Worm (Caenorhabditis elegans) whole organism, mixed stage, embryonic: Measurements from ENCODE around the gene rab-14.

Experiments
- M03D4.4 ChIP-seq: sonication (generic microtip); optimal IDR thresholded peaks from 2 replicates; lab custom pipeline; 2017; ENCODE audit warnings: mild to moderate bottlenecking, missing genetic modification characterization, missing compliant biosample characterization
- bed-3 ChIP-seq: fragments of 200-800 bp; sonication (Bioruptor generic); optimal IDR thresholded peaks from 3 replicates; lab custom pipeline; 2018; ENCODE audit warnings: mild to moderate bottlenecking, missing genetic modification characterization, moderate library complexity, missing compliant biosample characterization
- blmp-1 ChIP-seq: fragments of 150-350 bp; optimal IDR thresholded peaks from 2 replicates; lab custom pipeline; 2014; ENCODE audit warnings: missing biosample characterization, missing genetic modification characterization
- ceh-39 ChIP-seq: fragments of 150-350 bp; optimal IDR thresholded peaks from 2 replicates; lab custom pipeline; 2014; ENCODE audit warnings: missing biosample characterization, missing genetic modification characterization
- ceh-83 ChIP-seq: fragments of 200-800 bp; sonication (Bioruptor generic); optimal IDR thresholded peaks from 2 replicates; lab custom pipeline; 2018; ENCODE audit warnings: mild to moderate bottlenecking, missing genetic modification characterization, missing compliant biosample characterization
- ces-1 ChIP-seq: fragments of 150-350 bp; optimal IDR thresholded peaks from 2 replicates; lab custom pipeline; 2014; ENCODE audit warnings: missing biosample characterization, missing genetic modification reagents, missing genetic modification characterization
- drap-1 ChIP-seq: fragments of 200-800 bp; sonication (Bioruptor generic); optimal IDR thresholded peaks from 3 replicates; lab custom pipeline; 2018; ENCODE audit warnings: mild to moderate bottlenecking, missing genetic modification characterization, missing compliant biosample characterization
- elt-1 ChIP-seq: sonication (generic microtip); optimal IDR thresholded peaks from 2 replicates; lab custom pipeline; 2017; ENCODE audit warnings: missing genetic modification characterization, mild to moderate bottlenecking, missing compliant biosample characterization, antibody characterized with exemption, moderate library complexity, borderline replicate concordance; ENCODE audit not compliant: insufficient read depth
- elt-3 ChIP-seq: fragments of 150-350 bp; optimal IDR thresholded peaks from 2 replicates; lab custom pipeline; 2014; ENCODE audit warnings: missing biosample characterization, missing genetic modification characterization
- flh-1 ChIP-seq: fragments of 200-800 bp; sonication (Bioruptor generic); optimal IDR thresholded peaks from 2 replicates; lab custom pipeline; 2018; ENCODE audit warnings: mild to moderate bottlenecking, missing genetic modification characterization, moderate library complexity, missing compliant biosample characterization
- ham-2 ChIP-seq: fragments of 200-800 bp; sonication (Bioruptor generic); optimal IDR thresholded peaks from 2 replicates; lab custom pipeline; 2018; ENCODE audit warnings: mild to moderate bottlenecking, missing genetic modification characterization, missing compliant biosample characterization
- lin-13 ChIP-seq: fragments of 150-350 bp; optimal IDR thresholded peaks from 2 replicates; lab custom pipeline; 2014; ENCODE audit warnings: missing biosample characterization, missing genetic modification characterization
- lin-32 ChIP-seq: fragments of 200-800 bp; sonication (Bioruptor generic); optimal IDR thresholded peaks from 2 replicates; lab custom pipeline; 2018; ENCODE audit warnings: mild to moderate bottlenecking, missing genetic modification characterization, missing compliant biosample characterization
- lsy-2 ChIP-seq: fragments of 150-350 bp; optimal IDR thresholded peaks from 2 replicates; lab custom pipeline; 2014; ENCODE audit warnings: missing biosample characterization, missing genetic modification characterization
- mab-5 ChIP-seq: fragments of 150-350 bp; optimal IDR thresholded peaks from 2 replicates; lab custom pipeline; 2014; ENCODE audit warnings: missing biosample characterization, missing genetic modification characterization
- mep-1 ChIP-seq: fragments of 150-350 bp; optimal IDR thresholded peaks from 2 replicates; lab custom pipeline; 2017; ENCODE audit warnings: missing biosample characterization, missing genetic modification reagents, missing genetic modification characterization, inconsistent platforms
- mls-2 ChIP-seq: sonication (generic microtip); optimal IDR thresholded peaks from 2 replicates; lab custom pipeline; 2016; ENCODE audit warnings: mild to moderate bottlenecking, missing genetic modification characterization, moderate library complexity, missing compliant biosample characterization
- nhr-12 ChIP-seq: fragments of 150-350 bp; optimal IDR thresholded peaks from 2 replicates; lab custom pipeline; 2014; ENCODE audit warnings: missing biosample characterization, missing genetic modification characterization
- nhr-2 ChIP-seq: fragments of 150-350 bp; optimal IDR thresholded peaks from 2 replicates; lab custom pipeline; 2014; ENCODE audit warnings: missing biosample characterization, missing genetic modification characterization
- nhr-237 ChIP-seq: fragments of 150-350 bp; optimal IDR thresholded peaks from 2 replicates; lab custom pipeline; 2014; ENCODE audit warnings: missing biosample characterization, missing genetic modification characterization
- nhr-28 ChIP-seq: fragments of 150-350 bp; optimal IDR thresholded peaks from 2 replicates; lab custom pipeline; 2014; ENCODE audit warnings: missing biosample characterization, missing genetic modification characterization
- nhr-76 ChIP-seq: sonication (generic microtip); optimal IDR thresholded peaks from 2 replicates; lab custom pipeline; 2017; ENCODE audit warnings: missing biosample characterization, missing genetic modification characterization
- pha-4 ChIP-seq: fragments of 150-350 bp; optimal IDR thresholded peaks from 2 replicates; lab custom pipeline; 2018; ENCODE audit warnings: missing biosample characterization, missing genetic modification reagents, missing genetic modification characterization
- sem-2 ChIP-seq: fragments of 200-800 bp; sonication (Bioruptor generic); optimal IDR thresholded peaks from 2 replicates; lab custom pipeline; 2018; ENCODE audit warnings: mild to moderate bottlenecking, missing genetic modification characterization, missing compliant biosample characterization
- sptf-1 ChIP-seq: sonication (generic microtip); optimal IDR thresholded peaks from 2 replicates; lab custom pipeline; 2017; ENCODE audit warnings: mild to moderate bottlenecking, missing genetic modification characterization, moderate library complexity, missing compliant biosample characterization
- unc-39 ChIP-seq: fragments of 150-350 bp; optimal IDR thresholded peaks from 2 replicates; lab custom pipeline; 2014; ENCODE audit warnings: missing biosample characterization, missing genetic modification characterization
- zip-8 ChIP-seq: fragments of 150-350 bp; optimal IDR thresholded peaks from 2 replicates; lab custom pipeline; 2014; ENCODE audit warnings: missing biosample characterization, missing genetic modification characterization
- ztf-11 ChIP-seq: fragments of 150-350 bp; optimal IDR thresholded peaks from 2 replicates; lab custom pipeline; 2014; ENCODE audit warnings: missing biosample characterization, missing genetic modification characterization

rab-14 gene

DNA sequence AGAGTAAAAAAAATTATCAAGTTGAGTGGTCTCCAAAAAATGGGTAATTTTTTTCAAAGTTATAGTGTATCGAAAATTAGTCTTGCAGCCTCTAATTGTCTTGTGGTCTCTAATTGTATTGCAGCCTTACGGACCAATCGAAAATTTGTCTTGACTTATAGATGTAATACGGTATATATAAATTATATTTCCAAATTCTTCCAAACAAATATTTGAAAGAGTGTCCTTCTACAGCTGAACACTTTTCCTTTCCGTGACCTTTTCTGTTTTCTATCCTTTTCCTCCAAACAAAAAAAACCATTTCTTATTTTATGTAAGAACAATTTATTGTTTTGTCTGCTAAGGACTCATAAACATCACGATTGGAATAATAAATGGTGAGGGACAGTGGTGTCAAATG lies 34.2 kb upstream of the rab-14 start, which contains the start of gene K09E9.7:
Gene K09E9.7, plus strand, starts transcription at position 301 of the 400 bp plus-strand sequence.
- no peak for TF ChIP-seq nhr-28

DNA sequence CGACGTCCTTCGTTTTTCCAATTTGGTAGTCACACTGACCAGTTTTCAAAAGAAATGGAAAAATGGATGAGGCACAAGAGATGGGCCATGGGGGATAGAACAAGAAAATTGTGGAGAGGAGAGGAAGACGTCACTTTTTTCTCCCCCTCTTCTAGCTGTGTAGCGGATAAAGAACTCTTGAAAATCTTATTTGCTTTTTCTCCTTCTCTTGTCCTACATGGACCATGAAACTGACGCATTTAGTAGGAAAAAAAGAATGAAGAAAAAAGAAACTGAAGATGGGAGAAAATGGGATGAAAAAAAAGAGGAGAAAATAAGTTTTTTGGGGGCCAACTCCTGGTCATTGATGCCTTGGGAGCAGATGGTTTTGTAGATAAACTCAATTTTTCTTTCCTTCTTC lies 27.5 kb upstream of the rab-14 start:
- peak; percentile 76 for TF ChIP-seq ces-1 (GFP tag; lab: Kevin White, UChicago)
- TF ChIP-seq elt-1 (tag; lab: Kevin White, UChicago) = no peak
- no peak for TF ChIP-seq mep-1 (tag; lab: Kevin White, UChicago)
- no peak for TF ChIP-seq nhr-237 (tag; lab: Kevin White, UChicago)

ce11 chrX:15630790-15631204 lies 24.4 kb upstream of the rab-14 start:
- TF ChIP-seq ceh-83 (GFP tag; lab: Kevin White, UChicago) (peak; percentile 6), lin-13 (tag; lab: Kevin White, UChicago) (no peak), M03D4.4 (tag; lab: Kevin White, UChicago) (peak; percentile 23), sptf-1 (tag; lab: Kevin White, UChicago) (peak; percentile 51), lin-32 (GFP tag; lab: Kevin White, UChicago) (no peak), mls-2 (tag; lab: Kevin White, UChicago) (peak; percentile 34), ces-1 (GFP tag; lab: Kevin White, UChicago) (peak; percentile 38)
- TF ChIP-seq, all 35 proteins: peak for 5

- TF ChIP-seq elt-3 (no peak), ces-1 (GFP tag; lab: Kevin White, UChicago) (no peak), ceh-39 (tag; lab: Kevin White, UChicago) (no peak), ham-2 (GFP tag; lab: Kevin White, UChicago) (no peak), ceh-83 (GFP tag; lab: Kevin White, UChicago) (no peak), mep-1 (tag; lab: Kevin White, UChicago) (no peak), nhr-76 (tag; lab: Kevin White, UChicago) (no peak), pha-4 (tag; lab: Kevin White, UChicago) (no peak), sem-2 (no peak), lin-13 (tag; lab: Kevin White, UChicago) (no peak), elt-1 (tag; lab: Kevin White, UChicago) (no peak), nhr-2 (no peak), mab-5 (tag; lab: Kevin White, UChicago) (no peak), blmp-1 (tag; lab: Kevin White, UChicago) (no peak), mls-2 (tag; lab: Kevin White, UChicago) (no peak), M03D4.4 (tag; lab: Kevin White, UChicago) (no peak), drap-1 (GFP tag; lab: Kevin White, UChicago) (no peak), unc-39 (tag; lab: Kevin White, UChicago) (no peak), sptf-1 (tag; lab: Kevin White, UChicago) (no peak)
Observed at ce11 chrX:15630340-15630739, 23.9 kb upstream of the rab-14 start, which contains the start of gene K09E9.4. K09E9.4 (minus strand) TSS chrX:15630440.

DNA sequence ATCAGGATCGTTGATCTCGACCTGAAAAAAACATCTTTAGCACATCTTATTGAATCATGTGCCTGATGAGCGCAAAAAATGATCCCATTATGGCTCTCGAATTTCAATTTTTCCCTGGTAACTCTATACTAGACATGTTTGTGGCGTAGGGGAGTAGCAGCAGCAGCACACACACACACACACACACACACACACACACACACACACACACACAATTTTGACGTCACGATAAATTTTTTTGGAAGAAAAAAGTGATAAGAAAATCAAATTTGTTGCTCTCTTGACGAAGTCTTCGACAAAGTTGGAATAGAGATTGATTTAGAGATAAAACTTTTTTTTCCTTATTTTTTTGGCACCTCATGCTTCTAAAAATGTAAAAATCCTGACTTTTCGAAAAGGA lies 23.2 kb upstream of the rab-14 start:
- TF ChIP-seq sptf-1 (tag; lab: Kevin White, UChicago) (no peak), nhr-28 (no peak), nhr-76 (tag; lab: Kevin White, UChicago) (no peak), bed-3 (GFP tag; lab: Kevin White, UChicago) (no peak), zip-8 (tag; lab: Kevin White, UChicago) (no peak), nhr-12 (tag; lab: Kevin White, UChicago) (no peak)

DNA sequence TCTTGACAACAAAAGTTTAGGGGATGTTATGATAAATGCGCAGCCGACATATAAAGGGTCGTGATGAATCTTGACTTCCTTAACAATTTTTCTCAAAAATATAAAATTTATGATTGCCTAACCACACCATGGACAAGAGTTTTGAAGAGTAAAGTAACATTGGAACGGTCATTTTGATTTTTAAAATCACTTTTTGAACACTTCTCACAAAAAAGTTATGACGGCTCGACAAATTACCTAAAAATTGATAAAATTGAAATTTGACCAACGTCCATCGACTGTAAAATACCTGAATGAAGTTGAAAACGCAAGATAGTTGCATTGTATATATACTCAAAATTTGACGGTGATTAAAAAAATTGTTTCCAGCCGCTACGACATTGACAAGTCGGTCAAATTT lies 22.5 kb upstream of the rab-14 start:
- TF ChIP-seq mep-1 (tag; lab: Kevin White, UChicago) (no peak), ztf-11 (tag; lab: Kevin White, UChicago) (no peak), unc-39 (tag; lab: Kevin White, UChicago) (no peak), ceh-39 (tag; lab: Kevin White, UChicago) (no peak), nhr-237 (tag; lab: Kevin White, UChicago) (no peak), blmp-1 (tag; lab: Kevin White, UChicago) (no peak), elt-3 (no peak), flh-1 (GFP tag; lab: Kevin White, UChicago) (no peak), mab-5 (tag; lab: Kevin White, UChicago) (no peak), M03D4.4 (tag; lab: Kevin White, UChicago) (no peak), lsy-2 (tag; lab: Kevin White, UChicago) (no peak), mls-2 (tag; lab: Kevin White, UChicago) (no peak), zip-8 (tag; lab: Kevin White, UChicago) (no peak)
